Worm (Caenorhabditis elegans): ENCODE data around the gene W03F9.9.

Gene W03F9.9

ce11 chrV:141257-141656, 2.6 kb downstream of the W03F9.9 start, which contains the start of gene W03F9.11:
W03F9.11 (minus strand) TSS chrV:141357.
- no peak for TF ChIP-seq F44E2.7 (GFP tag; IDR thresholded peaks at IDR 0.05)
- peak in 1 of 2 experiments; percentile 82 for TF ChIP-seq unc-62 (GFP tag; optimal IDR thresholded peaks at IDR 0.05 in 1 of 2)
- TF ChIP-seq unc-62 (tag; optimal IDR thresholded peaks at IDR 0.05) = no peak

- TF ChIP-seq nhr-48 (tag; optimal IDR thresholded peaks at IDR 0.05) (no peak), nhr-77 (tag; optimal IDR thresholded peaks at IDR 0.05) (no peak), fos-1 (tag; optimal IDR thresholded peaks at IDR 0.05) (no peak), lin-38 (GFP tag; IDR thresholded peaks at IDR 0.05) (no peak), Y75B8A.6 (GFP tag; IDR thresholded peaks at IDR 0.05) (no peak), zip-2 (tag; optimal IDR thresholded peaks at IDR 0.05) (no peak), F49E8.2 (tag; optimal IDR thresholded peaks at IDR 0.05; ENCODE audit: borderline replicate concordance) (no peak), snpc-4 (tag; optimal IDR thresholded peaks at IDR 0.05) (no peak), cey-2 (tag; optimal IDR thresholded peaks at IDR 0.05; ENCODE audit: borderline replicate concordance, insufficient read depth) (no peak), nhr-237 (tag; optimal IDR thresholded peaks at IDR 0.05) (no peak), attf-4 (tag; optimal IDR thresholded peaks at IDR 0.05) (no peak), tra-1 (GFP tag; IDR thresholded peaks at IDR 0.05) (no peak)
Observed at ce11 chrV:144794-145193, 6.1 kb downstream of the W03F9.9 start, which contains the start of gene srh-82. srh-82 (plus strand) TSS chrV:145094.

ce11 chrV:145694-146093, 7.0 kb downstream of the W03F9.9 start:
- TF ChIP-seq unc-62 (GFP tag; optimal IDR thresholded peaks at IDR 0.05 in 1 of 2) (peak in 1 of 2 experiments; percentile 97), unc-62 (tag; optimal IDR thresholded peaks at IDR 0.05) (no peak), F44E2.7 (GFP tag; IDR thresholded peaks at IDR 0.05) (no peak)

DNA sequence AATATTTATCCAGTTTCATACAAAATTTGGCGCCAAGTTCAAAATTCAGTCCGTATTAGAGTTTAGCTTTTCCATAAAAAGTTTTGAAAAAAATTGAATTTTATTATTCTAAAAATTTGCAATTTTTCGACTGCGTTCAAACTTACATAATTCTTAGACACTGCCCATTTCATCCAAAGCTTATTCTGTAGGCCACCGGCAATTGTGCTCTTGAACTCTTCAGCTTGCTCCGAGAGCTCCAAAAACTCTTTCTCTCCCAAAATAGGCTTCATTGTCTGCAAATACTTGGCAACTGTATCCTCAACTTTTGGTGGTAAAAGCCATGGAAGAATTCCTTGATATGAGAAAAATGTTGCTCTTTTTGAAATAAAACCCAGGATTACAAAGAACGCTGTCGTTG, 11.4 kb downstream of the W03F9.9 start:
- TF ChIP-seq ztf-7 (tag; optimal IDR thresholded peaks at IDR 0.05) (no peak), unc-62 (GFP tag; optimal IDR thresholded peaks at IDR 0.05 in 1 of 2) (peak in 1 of 2 experiments; percentile 96), unc-62 (tag; optimal IDR thresholded peaks at IDR 0.05) (no peak)

- TF ChIP-seq nhr-25 (tag; optimal IDR thresholded peaks at IDR 0.05; ENCODE audit: borderline replicate concordance, insufficient read depth) = no peak
- peak; percentile 58 for TF ChIP-seq nhr-28 (tag; optimal IDR thresholded peaks at IDR 0.05)
- no peak for TF ChIP-seq F26F4.8 (GFP tag; conservative IDR thresholded peaks at IDR 0.05)
- TF ChIP-seq cey-2 (tag; optimal IDR thresholded peaks at IDR 0.05; ENCODE audit: borderline replicate concordance, insufficient read depth) = no peak
- no peak for TF ChIP-seq hlh-11 (tag; optimal IDR thresholded peaks at IDR 0.05)
- TF ChIP-seq rbr-2 (tag; optimal IDR thresholded peaks at IDR 0.05) = no peak
- peak; percentile 40 for TF ChIP-seq mxl-3 (GFP tag; optimal IDR thresholded peaks at IDR 0.05)
- no peak for TF ChIP-seq lin-39 (tag; optimal IDR thresholded peaks at IDR 0.05)
- TF ChIP-seq pqm-1 (tag; optimal IDR thresholded peaks at IDR 0.05) = peak; percentile 66
- no peak for TF ChIP-seq ces-1 (GFP tag; optimal IDR thresholded peaks at IDR 0.05)
- no peak for TF ChIP-seq madf-9 (GFP tag; conservative IDR thresholded peaks at IDR 0.05)
- peak in 1 of 2 experiments; percentile 19 for TF ChIP-seq mdl-1 (tag; optimal IDR thresholded peaks at IDR 0.05)
- peak; percentile 50 for TF ChIP-seq dmd-6 (GFP tag; IDR thresholded peaks at IDR 0.05)
Observed at ce11 chrV:151310-151709, 12.6 kb downstream of the W03F9.9 start, which contains the start of gene W03F9.4. W03F9.4 (minus strand) TSS chrV:151388.

DNA sequence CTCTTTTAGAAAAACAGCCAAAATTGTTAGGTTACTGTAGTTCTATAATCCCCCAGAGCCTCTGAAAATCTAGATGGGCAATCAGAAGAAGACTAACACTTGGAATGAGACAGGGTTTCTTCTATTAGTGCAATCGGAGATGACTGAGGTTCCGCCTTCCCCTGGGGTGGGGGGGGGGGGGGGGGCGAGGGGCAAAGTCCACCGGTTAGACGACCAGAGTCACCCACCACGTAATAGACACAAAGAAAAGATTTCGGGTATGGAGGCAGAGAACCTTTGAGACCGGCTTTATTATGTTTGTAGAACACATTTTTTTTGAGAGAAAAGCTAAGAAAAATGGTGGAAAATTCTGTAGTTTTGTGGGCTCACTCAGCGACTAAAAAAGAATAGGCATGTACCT, 13.5 kb downstream of the W03F9.9 start:
- no peak for TF ChIP-seq hmg-1.1 (GFP tag; IDR thresholded peaks at IDR 0.05)
- TF ChIP-seq set-16 (GFP tag; IDR thresholded peaks at IDR 0.05) = peak; percentile 79
- no peak for TF ChIP-seq nhr-28 (tag; optimal IDR thresholded peaks at IDR 0.05)
- no peak for TF ChIP-seq lin-38 (GFP tag; IDR thresholded peaks at IDR 0.05)
- no peak for TF ChIP-seq mdl-1 (tag; optimal IDR thresholded peaks at IDR 0.05)
- TF ChIP-seq nhr-11 (tag; optimal IDR thresholded peaks at IDR 0.05) = no peak
- no peak for TF ChIP-seq nhr-77 (tag; optimal IDR thresholded peaks at IDR 0.05)
- no peak for TF ChIP-seq ZK546.5 (tag; optimal IDR thresholded peaks at IDR 0.05)
- TF ChIP-seq hif-1 (tag; optimal IDR thresholded peaks at IDR 0.05) = no peak
- peak; percentile 26; the same call in 1 of the 2 replicates for TF ChIP-seq pha-4 (GFP tag; IDR thresholded peaks at IDR 0.05)
- TF ChIP-seq pha-4 (tag; optimal IDR thresholded peaks at IDR 0.05) = no peak
- no peak for TF ChIP-seq spr-1 (tag; optimal IDR thresholded peaks at IDR 0.05)
- no peak for TF ChIP-seq dmd-9 (GFP tag; IDR thresholded peaks at IDR 0.05)
- TF ChIP-seq ceh-20 (GFP tag; IDR thresholded peaks at IDR 0.05) = no peak
